Worm (Caenorhabditis elegans): ENCODE measurements around the gene clec-261.

- TF ChIP-seq crh-2 (tag; optimal IDR thresholded peaks at IDR 0.05) (no peak), mdl-1 (tag; optimal IDR thresholded peaks at IDR 0.05) (no peak), C34F6.9 (tag; optimal IDR thresholded peaks at IDR 0.05) (no peak), zag-1 (tag; optimal IDR thresholded peaks at IDR 0.05) (no peak)
These were observed 41.0 kb upstream of the clec-261 start, which contains the start of gene Y38H6A.5 for ce11 chrV:20335264-20335663.

Data from whole organism, L2 larva.